Fruit fly (Drosophila melanogaster) whole organism, wandering third instar larva: ENCODE measurements around the gene CG46304.

Experiments
- Hr78 ChIP-seq: fragments of >200 bp; optimal IDR thresholded peaks from 2 replicates; lab custom pipeline; 2017; ENCODE audit warnings: missing biosample characterization, missing genetic modification characterization
- Myc ChIP-seq: fragments of >200 bp; optimal IDR thresholded peaks from 2 replicates; lab custom pipeline; 2017
- Sp1 ChIP-seq: fragments of 200-800 bp; sonication (Bioruptor generic); optimal IDR thresholded peaks from 3 replicates; lab custom pipeline; 2019; ENCODE audit warnings: missing biosample characterization, mild to moderate bottlenecking, missing genetic modification characterization, moderate library complexity
- lola ChIP-seq: fragments of >200 bp; optimal IDR thresholded peaks from 2 replicates; lab custom pipeline; 2017; ENCODE audit warnings: missing biosample characterization, missing genetic modification characterization
- pan ChIP-seq: fragments of >200 bp; optimal IDR thresholded peaks from 2 replicates; lab custom pipeline; 2017
- psq ChIP-seq: fragments of 200-800 bp; sonication (Bioruptor generic); optimal IDR thresholded peaks from 3 replicates; lab custom pipeline; 2017; ENCODE audit warnings: missing biosample characterization, mild to moderate bottlenecking, missing genetic modification characterization, moderate library complexity
- sage ChIP-seq: fragments of 200-800 bp; sonication (Bioruptor generic); optimal IDR thresholded peaks from 2 replicates; lab custom pipeline; 2016; ENCODE audit warnings: missing biosample characterization, mild to moderate bottlenecking, missing genetic modification characterization

- no peak for TF ChIP-seq lola (GFP tag; lab: Kevin White, UChicago)
- TF ChIP-seq Sp1 (GFP tag; lab: Kevin White, UChicago): no peak
- TF ChIP-seq Myc (lab: Kevin White, UChicago): no peak
- no peak for TF ChIP-seq Hr78 (GFP tag; lab: Kevin White, UChicago)
- TF ChIP-seq sage (GFP tag; lab: Kevin White, UChicago): no peak
- no peak for TF ChIP-seq psq
- no peak for TF ChIP-seq pan (lab: Kevin White, UChicago)
Measured at dm6 chr2L:18943797-18944174, 2.3 kb upstream of the CG46304 start, which contains the start of gene ssp3.
